Fruit fly (Drosophila melanogaster) whole organism, adult: ENCODE results near the gene CG31183.

Source experiments
- CG11617 ChIP-seq: fragments of 200-800 bp; sonication (Bioruptor generic); optimal IDR thresholded peaks from 2 replicates; lab custom pipeline; 2017; ENCODE audit warnings: mild to moderate bottlenecking, missing biosample characterization, missing genetic modification reagents, missing genetic modification characterization
- CG12768 ChIP-seq: fragments of 200-800 bp; sonication (Bioruptor generic); optimal IDR thresholded peaks from 2 replicates; lab custom pipeline; 2017; ENCODE audit warnings: missing biosample characterization, missing genetic modification characterization, mild to moderate bottlenecking, moderate library complexity, missing genetic modification reagents
- CG14711 ChIP-seq: fragments of 200-800 bp; sonication (Bioruptor generic); optimal IDR thresholded peaks from 2 replicates; lab custom pipeline; 2018; ENCODE audit warnings: missing biosample characterization, mild to moderate bottlenecking, missing genetic modification characterization, moderate library complexity
- CG33017 ChIP-seq: fragments of 200-800 bp; sonication (Bioruptor generic); optimal IDR thresholded peaks from 2 replicates; lab custom pipeline; 2018; ENCODE audit warnings: missing biosample characterization, mild to moderate bottlenecking, missing genetic modification characterization, moderate library complexity
- CG5204 ChIP-seq: fragments of 200-800 bp; sonication (Bioruptor generic); optimal IDR thresholded peaks from 2 replicates; lab custom pipeline; 2016; ENCODE audit warnings: missing biosample characterization, missing genetic modification characterization
- Clk ChIP-seq: fragments of 200-800 bp; sonication (Bioruptor generic); optimal IDR thresholded peaks from 2 replicates; lab custom pipeline; 2017; ENCODE audit warnings: missing biosample characterization, missing genetic modification characterization
- Crg-1 ChIP-seq: fragments of 200-800 bp; sonication (Bioruptor generic); optimal IDR thresholded peaks from 2 replicates; lab custom pipeline; 2016; ENCODE audit warnings: missing biosample characterization, missing genetic modification characterization
- Hr96 ChIP-seq: fragments of 200-800 bp; sonication (Bioruptor generic); optimal IDR thresholded peaks from 2 replicates; lab custom pipeline; 2016; ENCODE audit warnings: missing biosample characterization, missing genetic modification characterization
- Mnt ChIP-seq: fragments of 200-800 bp; sonication (Bioruptor generic); optimal IDR thresholded peaks from 2 replicates; lab custom pipeline; 2016; ENCODE audit warnings: missing biosample characterization, mild to moderate bottlenecking, missing genetic modification characterization
- cic ChIP-seq: fragments of 200-800 bp; sonication (Bioruptor generic); optimal IDR thresholded peaks from 2 replicates; lab custom pipeline; 2017; ENCODE audit warnings: missing biosample characterization, mild to moderate bottlenecking, missing genetic modification characterization, moderate library complexity
- cnc ChIP-seq, 2 experiments: fragments of >200 bp; optimal IDR thresholded peaks; 2 replicates each; lab custom pipeline; 2017
- kay ChIP-seq: fragments of 200-800 bp; sonication (Bioruptor generic); peaks from one replicate; lab custom pipeline; 2016; ENCODE audit warnings: missing biosample characterization, missing genetic modification characterization, borderline replicate concordance
- pad ChIP-seq: fragments of 200-800 bp; sonication (Bioruptor generic); optimal IDR thresholded peaks from 3 replicates; lab custom pipeline; 2017; ENCODE audit warnings: missing biosample characterization, missing genetic modification characterization, mild to moderate bottlenecking, moderate library complexity, missing genetic modification reagents
- toe ChIP-seq: fragments of 200-800 bp; sonication (Bioruptor generic); optimal IDR thresholded peaks from 2 replicates; lab custom pipeline; 2016; ENCODE audit warnings: missing biosample characterization, missing genetic modification characterization

DNA sequence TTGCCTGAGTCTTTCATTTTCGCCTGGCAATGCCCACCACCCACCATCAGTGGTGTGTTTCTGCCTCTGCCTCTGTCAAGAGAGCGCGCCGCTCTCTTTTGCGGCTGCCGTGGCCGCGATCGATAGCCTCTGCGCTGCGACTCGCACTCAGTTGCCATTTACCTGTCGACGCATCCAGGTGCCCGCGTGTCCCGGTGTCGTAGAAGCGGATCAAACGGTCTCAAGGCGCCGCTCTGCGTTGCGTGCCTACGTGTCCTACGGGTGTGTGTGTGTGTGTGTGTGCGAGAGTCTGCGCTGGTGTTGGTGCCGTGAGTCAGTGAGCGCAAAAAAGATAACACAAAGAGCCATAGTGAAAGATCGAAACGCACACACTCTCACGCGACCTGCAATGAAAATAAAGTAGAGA, 45.0 kb upstream of the CG31183 start, which contains the start of gene Fbxl7:
- no peak for TF ChIP-seq CG12768 (GFP tag; lab: Kevin White, UChicago)
- no peak for TF ChIP-seq CG14711 (tag; lab: Kevin White, UChicago)
- TF ChIP-seq cnc (optimal IDR thresholded peaks at IDR 0.05; lab: Kevin White, UChicago) = no peak
- TF ChIP-seq Crg-1 = no peak
- no peak for TF ChIP-seq CG11617
- no peak for TF ChIP-seq kay (GFP tag; lab: Kevin White, UChicago)
- TF ChIP-seq Hr96 = no peak
- no peak for TF ChIP-seq CG5204 (GFP tag; lab: Kevin White, UChicago)
- no peak for TF ChIP-seq cic (GFP tag; lab: Kevin White, UChicago)
- TF ChIP-seq Mnt (GFP tag; lab: Kevin White, UChicago) = no peak
- no peak for TF ChIP-seq toe (GFP tag; lab: Kevin White, UChicago)
- no peak for TF ChIP-seq Clk (GFP tag; lab: Kevin White, UChicago)
- TF ChIP-seq pad = no peak
- no peak for TF ChIP-seq CG33017 (tag; lab: Kevin White, UChicago)
